Fruit fly (Drosophila melanogaster): ENCODE measurements around the gene Jon99Fii.

DNA sequence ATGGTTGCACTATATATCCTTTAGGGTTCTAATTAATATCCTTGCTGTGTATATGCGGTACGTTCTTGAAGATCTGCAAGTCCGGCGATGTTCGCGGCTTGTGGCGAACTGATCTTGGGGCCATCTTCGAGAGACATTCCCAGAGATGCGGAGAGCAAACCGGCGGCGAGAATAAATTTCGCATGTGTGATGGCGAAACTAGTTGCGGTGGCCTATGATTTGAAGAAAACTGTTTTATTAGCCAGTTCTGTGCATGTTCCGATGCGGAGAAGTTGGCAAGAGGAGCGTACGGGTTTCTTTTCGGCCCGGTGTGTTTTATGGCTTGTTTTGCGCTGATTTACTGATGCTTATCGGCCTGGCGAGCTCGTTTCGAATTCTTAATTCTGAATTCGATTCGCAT is 12.5 kb upstream of the Jon99Fii start, which contains the start of gene PH4alphaNE1:
- no peak for TF ChIP-seq svp (GFP tag)
- TF ChIP-seq CG15336 (GFP tag; IDR thresholded peaks at IDR 0.05) = no peak
- no peak for TF ChIP-seq vri (GFP tag; optimal IDR thresholded peaks at IDR 0.05)
- TF ChIP-seq Sox15 (GFP tag; optimal IDR thresholded peaks at IDR 0.05) = no peak
- no peak for TF ChIP-seq Lpt (GFP tag; optimal IDR thresholded peaks at IDR 0.05)
